Fruit fly (Drosophila melanogaster): Measurements from ENCODE around the gene CG11403.

CG11403 gene

dm6 chrX:1248735-1249134 is 9.1 kb upstream of the CG11403 start (continued):
- TF ChIP-seq Eip75B (GFP tag; optimal IDR thresholded peaks at IDR 0.05) (peak; percentile 88), cyc (GFP tag; optimal IDR thresholded peaks at IDR 0.05) (peak; percentile 89), CG32006 (GFP tag; optimal IDR thresholded peaks at IDR 0.05) (peak; percentile 60), CG11762 (GFP tag; optimal IDR thresholded peaks at IDR 0.05; ENCODE audit: insufficient read depth) (peak; percentile 68), svp (GFP tag) (peak; percentile 95), dsx (GFP tag; optimal IDR thresholded peaks at IDR 0.05; ENCODE audit: poor library complexity, severe bottlenecking) (peak; percentile 86), Sox102F (GFP tag; optimal IDR thresholded peaks at IDR 0.05) (peak; percentile 91)

DNA sequence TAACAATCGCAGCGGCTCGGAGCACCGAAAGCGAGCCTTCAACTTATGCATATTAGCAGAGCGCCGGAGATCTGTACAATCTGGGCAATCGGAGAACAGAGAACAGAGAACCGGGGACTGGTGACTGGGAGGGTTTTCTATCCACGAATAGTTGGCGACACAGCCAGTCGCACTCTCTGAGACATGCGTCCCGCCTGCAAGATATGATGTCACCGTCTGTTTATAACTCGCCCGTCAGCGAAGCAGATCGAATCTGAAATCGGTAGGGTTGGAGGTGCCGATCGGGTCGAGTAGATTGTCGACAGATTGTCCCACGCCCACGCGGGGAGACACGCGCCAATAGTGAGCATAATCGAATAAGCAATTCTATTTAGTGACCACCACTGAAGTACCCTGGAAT is 2.4 kb upstream of the CG11403 start:
- no peak for TF ChIP-seq vri (GFP tag; optimal IDR thresholded peaks at IDR 0.05)
- TF ChIP-seq CG10669 (GFP tag; optimal IDR thresholded peaks at IDR 0.05): no peak
- TF ChIP-seq dsx (GFP tag; optimal IDR thresholded peaks at IDR 0.05; ENCODE audit: poor library complexity, severe bottlenecking): no peak
- TF ChIP-seq CG6276 (GFP tag; optimal IDR thresholded peaks at IDR 0.05): no peak
- no peak for TF ChIP-seq eg (GFP tag; IDR thresholded peaks at IDR 0.05)
- no peak for TF ChIP-seq CG11294 (GFP tag; IDR thresholded peaks at IDR 0.05)
- TF ChIP-seq spab (GFP tag; optimal IDR thresholded peaks at IDR 0.05): no peak
- no peak for TF ChIP-seq Eip78C (GFP tag)
- TF ChIP-seq CG6163 (GFP tag; IDR thresholded peaks at IDR 0.05): no peak
- no peak for TF ChIP-seq CG8119 (GFP tag; IDR thresholded peaks at IDR 0.05)
- TF ChIP-seq Eip75B (GFP tag; optimal IDR thresholded peaks at IDR 0.05): no peak
- TF ChIP-seq cyc (GFP tag; optimal IDR thresholded peaks at IDR 0.05): no peak
- no peak for TF ChIP-seq CG9139 (GFP tag; optimal IDR thresholded peaks at IDR 0.05)
- no peak for TF ChIP-seq pdm3 (GFP tag; optimal IDR thresholded peaks at IDR 0.05)
- no peak for TF ChIP-seq CG6854 (GFP tag; optimal IDR thresholded peaks at IDR 0.05)
- no peak for TF ChIP-seq salr (GFP tag; optimal IDR thresholded peaks at IDR 0.05)
- TF ChIP-seq CG3032 (tag; optimal IDR thresholded peaks at IDR 0.05): no peak

DNA sequence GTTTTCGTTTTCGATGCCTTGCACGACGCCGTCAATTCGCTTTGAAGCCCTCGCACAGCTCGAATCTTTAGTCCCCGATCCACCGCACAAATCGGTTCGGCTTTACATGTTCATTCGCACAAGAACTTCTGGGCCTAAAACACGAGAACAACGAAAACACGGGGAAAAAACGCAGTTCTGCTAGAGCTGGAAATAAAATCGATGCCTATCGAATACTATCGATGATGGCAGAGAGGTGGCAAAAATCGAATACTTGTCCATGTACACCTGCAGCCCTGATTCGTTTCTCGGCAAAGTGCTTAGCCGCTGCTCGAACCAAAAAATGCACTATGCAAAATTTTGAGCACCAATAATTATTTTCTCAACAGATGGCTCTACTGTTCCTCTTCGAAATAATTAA is 3.2 kb downstream of the CG11403 start, which contains the start of gene CG3638:
CG3638 (minus strand) TSS at position 210 of the 400 bp plus-strand sequence.
- TF ChIP-seq CG3919 (GFP tag; optimal IDR thresholded peaks at IDR 0.05) (peak; percentile 12), CG1621 (tag; optimal IDR thresholded peaks at IDR 0.05) (no peak), Ets96B (tag; optimal IDR thresholded peaks at IDR 0.05) (no peak), svp (GFP tag) (peak; percentile 26), dac (GFP tag; optimal IDR thresholded peaks at IDR 0.05) (no peak), CG3032 (tag; optimal IDR thresholded peaks at IDR 0.05) (peak; percentile 11), lz (GFP tag; optimal IDR thresholded peaks at IDR 0.05) (peak; percentile 9), CG6276 (GFP tag; optimal IDR thresholded peaks at IDR 0.05) (no peak), CG31627 (GFP tag; optimal IDR thresholded peaks at IDR 0.05) (peak; percentile 23), Hr39 (GFP tag; optimal IDR thresholded peaks at IDR 0.05) (peak; percentile 16), cyc (GFP tag; optimal IDR thresholded peaks at IDR 0.05) (peak; percentile 17), Sox14 (GFP tag; optimal IDR thresholded peaks at IDR 0.05) (peak; percentile 44)

DNA sequence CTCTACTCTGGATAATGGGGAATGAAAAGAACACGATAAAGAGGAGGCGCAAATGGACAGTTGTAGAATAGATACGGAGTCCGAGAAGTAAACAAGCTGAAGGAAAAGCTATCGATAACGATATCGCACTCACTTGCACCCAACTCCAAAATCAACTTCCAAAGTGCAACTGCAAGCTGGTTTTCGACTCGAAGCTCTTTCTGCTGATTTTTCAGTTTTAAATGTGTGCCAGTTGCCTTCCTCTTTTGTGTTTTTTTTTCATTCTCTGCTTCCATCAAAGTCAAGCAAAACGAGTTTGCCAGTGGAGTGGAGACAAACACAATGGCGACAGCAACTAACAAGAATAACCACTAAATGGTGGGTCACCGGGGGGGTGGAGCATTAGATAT is 4.1 kb downstream of the CG11403 start:
- TF ChIP-seq CG7368 (GFP tag; optimal IDR thresholded peaks at IDR 0.05) (no peak), Ets96B (tag; optimal IDR thresholded peaks at IDR 0.05) (no peak), svp (GFP tag) (no peak), CG8632 (GFP tag; optimal IDR thresholded peaks at IDR 0.05) (no peak), Sox102F (GFP tag; optimal IDR thresholded peaks at IDR 0.05) (no peak), Eip78C (GFP tag) (no peak), spab (GFP tag; optimal IDR thresholded peaks at IDR 0.05) (no peak), CG6854 (GFP tag; optimal IDR thresholded peaks at IDR 0.05) (no peak), CG31627 (GFP tag; optimal IDR thresholded peaks at IDR 0.05) (no peak), Hr38 (GFP tag; optimal IDR thresholded peaks at IDR 0.05) (no peak), net (GFP tag; optimal IDR thresholded peaks at IDR 0.05) (no peak)
